Worm (Caenorhabditis elegans): ENCODE results near the gene F08F3.6.

DNA sequence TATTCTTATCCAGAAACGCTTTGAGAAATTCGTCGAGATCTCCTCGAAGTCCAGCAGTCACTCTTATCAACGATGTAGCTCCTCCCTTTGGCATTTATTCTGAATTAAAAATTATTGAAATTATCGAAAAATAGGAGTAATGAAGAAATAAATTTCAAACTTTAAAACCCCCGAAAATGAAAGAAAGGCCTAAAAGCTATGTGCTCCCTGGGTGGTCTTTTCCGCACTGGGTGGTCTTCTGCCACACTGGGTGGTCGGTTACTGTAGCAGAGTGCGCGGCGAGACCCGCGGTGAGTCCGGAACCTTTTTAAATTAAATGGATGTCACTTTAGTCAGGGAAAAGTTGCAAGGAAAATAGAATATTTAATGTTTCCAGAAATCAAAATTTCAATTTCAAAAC lies 19.2 kb upstream of the F08F3.6 start, which contains the start of gene snpc-1.3:
- TF ChIP-seq ztf-23 (GFP tag; IDR thresholded peaks at IDR 0.05) (no peak), ztf-29 (GFP tag; IDR thresholded peaks at IDR 0.05) (no peak), med-1 (GFP tag; optimal IDR thresholded peaks at IDR 0.05; ENCODE audit: insufficient read depth) (no peak)

Data from whole organism, midembryonic.